Worm (Caenorhabditis elegans): ENCODE data around the gene T06E8.8.

T06E8.8 gene

ce11 chrV:10007484-10007883 lies 36.1 kb upstream of the T06E8.8 start:
- TF ChIP-seq lin-38 (GFP tag; IDR thresholded peaks at IDR 0.05): 0 out of 2 replicates have a peak, but pooled peaks have one; percentile 26
- no peak for TF ChIP-seq ceh-82 (tag; optimal IDR thresholded peaks at IDR 0.05)

ce11 chrV:10011623-10012022 lies 31.9 kb upstream of the T06E8.8 start, which contains the start of gene lea-1:
Gene lea-1 (plus strand): TSS chrV:10011923.
- TF ChIP-seq ztf-11 (tag; optimal IDR thresholded peaks at IDR 0.05) (no peak), nhr-11 (tag; optimal IDR thresholded peaks at IDR 0.05) (no peak), nhr-237 (tag; optimal IDR thresholded peaks at IDR 0.05) (no peak), ceh-82 (tag; optimal IDR thresholded peaks at IDR 0.05) (no peak), snpc-1.2 (GFP tag; IDR thresholded peaks at IDR 0.05) (no peak), cey-2 (tag; optimal IDR thresholded peaks at IDR 0.05; ENCODE audit: borderline replicate concordance, insufficient read depth) (no peak), nhr-77 (tag; optimal IDR thresholded peaks at IDR 0.05) (no peak), ZK546.5 (tag; optimal IDR thresholded peaks at IDR 0.05) (no peak), madf-9 (GFP tag; conservative IDR thresholded peaks at IDR 0.05) (no peak), spr-1 (tag; optimal IDR thresholded peaks at IDR 0.05) (no peak)

ce11 chrV:10012639-10013038 lies 30.9 kb upstream of the T06E8.8 start:
- TF ChIP-seq lin-13 (GFP tag; optimal IDR thresholded peaks at IDR 0.05): no peak
- no peak for TF ChIP-seq F26F4.8 (GFP tag; conservative IDR thresholded peaks at IDR 0.05)
- no peak for TF ChIP-seq ceh-20 (GFP tag; IDR thresholded peaks at IDR 0.05)
- no peak for TF ChIP-seq mxl-2 (GFP tag; conservative IDR thresholded peaks at IDR 0.05)
- TF ChIP-seq zag-1 (tag; optimal IDR thresholded peaks at IDR 0.05): no peak
- TF ChIP-seq lin-39 (tag; optimal IDR thresholded peaks at IDR 0.05): no peak
- TF ChIP-seq hmg-1.1 (GFP tag; IDR thresholded peaks at IDR 0.05): no peak
- TF ChIP-seq nhr-76 (tag; optimal IDR thresholded peaks at IDR 0.05): no peak
- TF ChIP-seq hlh-30 (tag; optimal IDR thresholded peaks at IDR 0.05; ENCODE audit: insufficient read depth): peak; percentile 12
- no peak for TF ChIP-seq nhr-11 (tag; optimal IDR thresholded peaks at IDR 0.05)
- no peak for TF ChIP-seq ztf-7 (tag; optimal IDR thresholded peaks at IDR 0.05)
- TF ChIP-seq zip-2 (tag; optimal IDR thresholded peaks at IDR 0.05): no peak
- no peak for TF ChIP-seq mes-2 (tag; optimal IDR thresholded peaks at IDR 0.05; ENCODE audit: poor library complexity, severe bottlenecking)
- no peak for TF ChIP-seq madf-9 (GFP tag; conservative IDR thresholded peaks at IDR 0.05)
- TF ChIP-seq nhr-237 (tag; optimal IDR thresholded peaks at IDR 0.05): no peak
- TF ChIP-seq Y105C5A.15 (GFP tag; IDR thresholded peaks at IDR 0.05): no peak
- TF ChIP-seq pha-4 (GFP tag; IDR thresholded peaks at IDR 0.05): no peak
- TF ChIP-seq pha-4 (tag; optimal IDR thresholded peaks at IDR 0.05): no peak
- no peak for TF ChIP-seq attf-4 (tag; optimal IDR thresholded peaks at IDR 0.05)
- TF ChIP-seq dmd-6 (GFP tag; IDR thresholded peaks at IDR 0.05): peak; percentile 61
- no peak for TF ChIP-seq ceh-28 (tag; optimal IDR thresholded peaks at IDR 0.05)
- TF ChIP-seq mdt-29 (GFP tag; IDR thresholded peaks at IDR 0.05): no peak
- TF ChIP-seq zip-11 (GFP tag; IDR thresholded peaks at IDR 0.05): no peak
- TF ChIP-seq mep-1 (tag; optimal IDR thresholded peaks at IDR 0.05): no peak
- TF ChIP-seq zfp-3 (GFP tag; conservative IDR thresholded peaks at IDR 0.05): no peak
- no peak for TF ChIP-seq duxl-1 (tag; optimal IDR thresholded peaks at IDR 0.05; ENCODE audit: poor library complexity)
- no peak for TF ChIP-seq sdz-12 (GFP tag; optimal IDR thresholded peaks at IDR 0.05)
- TF ChIP-seq unc-62 (GFP tag; optimal IDR thresholded peaks at IDR 0.05 in 1 of 2): peak in 1 of 2 experiments; percentile 29
- no peak for TF ChIP-seq unc-62 (tag; optimal IDR thresholded peaks at IDR 0.05)
- TF ChIP-seq lin-15B (tag; optimal IDR thresholded peaks at IDR 0.05): no peak
- TF ChIP-seq lin-1 (GFP tag; IDR thresholded peaks at IDR 0.05): no peak
- TF ChIP-seq nhr-77 (tag; optimal IDR thresholded peaks at IDR 0.05): no peak
- no peak for TF ChIP-seq lir-3 (tag; optimal IDR thresholded peaks at IDR 0.05)
- TF ChIP-seq nhr-28 (tag; optimal IDR thresholded peaks at IDR 0.05): peak; percentile 78
- peak; percentile 56 for TF ChIP-seq hlh-11 (tag; optimal IDR thresholded peaks at IDR 0.05)
- TF ChIP-seq lin-38 (GFP tag; IDR thresholded peaks at IDR 0.05): no peak
- TF ChIP-seq egl-27 (tag; optimal IDR thresholded peaks at IDR 0.05): no peak
- TF ChIP-seq ceh-44 (GFP tag; IDR thresholded peaks at IDR 0.05): no peak
- no peak for TF ChIP-seq daf-16 (GFP tag; optimal IDR thresholded peaks at IDR 0.05)
- peak; percentile 82 for TF ChIP-seq daf-16 (tag; optimal IDR thresholded peaks at IDR 0.05)
- TF ChIP-seq F49E8.2 (tag; optimal IDR thresholded peaks at IDR 0.05; ENCODE audit: borderline replicate concordance): no peak
- TF ChIP-seq pqm-1 (tag; optimal IDR thresholded peaks at IDR 0.05): peak; percentile 61
- TF ChIP-seq zfp-2 (tag; optimal IDR thresholded peaks at IDR 0.05): no peak

Data from whole organism, L4 larva.